Fruit fly (Drosophila melanogaster) whole organism, prepupa: ENCODE measurements around the gene VGlut.

Experiments used
- CG11902 ChIP-seq: fragments of 200-800 bp; sonication (Bioruptor generic); optimal IDR thresholded peaks from 3 replicates; lab custom pipeline; 2016; ENCODE audit warnings: missing biosample characterization, missing genetic modification characterization
- CG1621 ChIP-seq: fragments of 200-800 bp; sonication (Bioruptor generic); optimal IDR thresholded peaks from 3 replicates; lab custom pipeline; 2018; ENCODE audit warnings: missing biosample characterization, mild to moderate bottlenecking, missing genetic modification characterization
- CG16779 ChIP-seq: fragments of 200-800 bp; sonication (Bioruptor generic); optimal IDR thresholded peaks from 3 replicates; lab custom pipeline; 2017; ENCODE audit warnings: missing biosample characterization, mild to moderate bottlenecking, missing genetic modification characterization
- CG31627 ChIP-seq: fragments of 200-800 bp; sonication (Bioruptor generic); optimal IDR thresholded peaks from 3 replicates; lab custom pipeline; 2016; ENCODE audit warnings: missing biosample characterization, missing genetic modification characterization
- CG32006 ChIP-seq: fragments of 200-800 bp; sonication (Bioruptor generic); optimal IDR thresholded peaks from 3 replicates; lab custom pipeline; 2017; ENCODE audit warnings: missing biosample characterization, mild to moderate bottlenecking, missing genetic modification characterization
- CG34406 ChIP-seq: fragments of 200-800 bp; sonication (Bioruptor generic); optimal IDR thresholded peaks from 3 replicates; lab custom pipeline; 2016; ENCODE audit warnings: missing biosample characterization, missing genetic modification characterization
- CG3919 ChIP-seq: fragments of 200-800 bp; sonication (Bioruptor generic); optimal IDR thresholded peaks from 3 replicates; lab custom pipeline; 2016; ENCODE audit warnings: missing biosample characterization, missing genetic modification characterization
- CG4318 ChIP-seq: fragments of 200-800 bp; sonication (Bioruptor generic); optimal IDR thresholded peaks from 3 replicates; lab custom pipeline; 2017; ENCODE audit warnings: missing biosample characterization, mild to moderate bottlenecking, missing genetic modification characterization
- CG6163 ChIP-seq: fragments of 200-800 bp; sonication (Bioruptor generic); IDR thresholded peaks from 3 replicates; pipeline ENCODE4 v1.3.6; 2022; ENCODE audit warnings: missing biosample characterization, missing genetic modification characterization
- CG6276 ChIP-seq: fragments of 200-800 bp; sonication (Bioruptor generic); optimal IDR thresholded peaks from 2 replicates; lab custom pipeline; 2017; ENCODE audit warnings: missing biosample characterization, mild to moderate bottlenecking, missing genetic modification characterization
- CG6792 ChIP-seq: fragments of 200-800 bp; sonication (Bioruptor generic); optimal IDR thresholded peaks from 3 replicates; lab custom pipeline; 2016; ENCODE audit warnings: missing biosample characterization, missing genetic modification characterization
- CG6808 ChIP-seq: fragments of 200-800 bp; sonication (Bioruptor generic); optimal IDR thresholded peaks from 3 replicates; lab custom pipeline; 2017; ENCODE audit warnings: missing biosample characterization, missing genetic modification characterization, mild to moderate bottlenecking, moderate library complexity, missing genetic modification reagents
- CG6854 ChIP-seq: fragments of 200-800 bp; sonication (Bioruptor generic); optimal IDR thresholded peaks from 2 replicates; lab custom pipeline; 2017; ENCODE audit warnings: missing biosample characterization, mild to moderate bottlenecking, missing genetic modification characterization
- CG7368 ChIP-seq: fragments of 200-800 bp; sonication (Bioruptor generic); optimal IDR thresholded peaks from 3 replicates; lab custom pipeline; 2016; ENCODE audit warnings: missing biosample characterization, missing genetic modification characterization
- CG8119 ChIP-seq: fragments of 200-800 bp; sonication (Bioruptor generic); IDR thresholded peaks from 3 replicates; pipeline ENCODE4 v1.3.6; 2022; ENCODE audit warnings: missing biosample characterization, missing genetic modification characterization
- CG8632 ChIP-seq: fragments of 200-800 bp; sonication (Bioruptor generic); optimal IDR thresholded peaks from 3 replicates; lab custom pipeline; 2016; ENCODE audit warnings: missing biosample characterization, missing genetic modification characterization
- Eip78C ChIP-seq: fragments of 200-800 bp; sonication (Bioruptor generic); peaks from one replicate; lab custom pipeline; 2016; ENCODE audit warnings: missing biosample characterization, missing genetic modification characterization
- Eip93F ChIP-seq: fragments of 200-800 bp; sonication (Bioruptor generic); optimal IDR thresholded peaks from 2 replicates; lab custom pipeline; 2016; ENCODE audit warnings: missing biosample characterization, mild to moderate bottlenecking, missing genetic modification characterization
- Ets96B ChIP-seq: fragments of 200-800 bp; optimal IDR thresholded peaks from 2 replicates; lab custom pipeline; 2019; ENCODE audit warnings: missing biosample characterization, mild to moderate bottlenecking, missing genetic modification characterization, moderate library complexity
- Hr38 ChIP-seq: sonication (Bioruptor generic); optimal IDR thresholded peaks from 2 replicates; lab custom pipeline; 2016; ENCODE audit warnings: missing biosample characterization, missing genetic modification characterization
- Hr39 ChIP-seq: fragments of 200-800 bp; sonication (Bioruptor generic); optimal IDR thresholded peaks from 2 replicates; lab custom pipeline; 2016; ENCODE audit warnings: missing biosample characterization, missing genetic modification characterization
- Hr4 ChIP-seq: fragments of 200-800 bp; sonication (Bioruptor generic); optimal IDR thresholded peaks from 3 replicates; lab custom pipeline; 2016; ENCODE audit warnings: missing biosample characterization, missing genetic modification characterization
- Met ChIP-seq: fragments of 200-800 bp; sonication (Bioruptor generic); optimal IDR thresholded peaks from 3 replicates; lab custom pipeline; 2016; ENCODE audit warnings: missing biosample characterization, missing genetic modification characterization
- OdsH ChIP-seq: fragments of 200-800 bp; sonication (Bioruptor generic); optimal IDR thresholded peaks from 3 replicates; lab custom pipeline; 2016; ENCODE audit warnings: missing biosample characterization, missing genetic modification characterization
- Smox ChIP-seq: fragments of 200-800 bp; sonication (Bioruptor generic); optimal IDR thresholded peaks from 3 replicates; lab custom pipeline; 2016; ENCODE audit warnings: missing biosample characterization, missing genetic modification characterization
- Sox102F ChIP-seq: fragments of 200-800 bp; sonication (Bioruptor generic); optimal IDR thresholded peaks from 2 replicates; lab custom pipeline; 2016; ENCODE audit warnings: missing biosample characterization, mild to moderate bottlenecking, missing genetic modification characterization
- Sox15 ChIP-seq: fragments of 200-800 bp; sonication (Bioruptor generic); optimal IDR thresholded peaks from 3 replicates; lab custom pipeline; 2016; ENCODE audit warnings: missing biosample characterization, missing genetic modification characterization
- achi ChIP-seq: fragments of 200-800 bp; sonication (Bioruptor generic); optimal IDR thresholded peaks from 3 replicates; lab custom pipeline; 2016; ENCODE audit warnings: missing biosample characterization, missing genetic modification characterization
- acj6 ChIP-seq: fragments of 200-800 bp; sonication (Bioruptor generic); optimal IDR thresholded peaks from 3 replicates; lab custom pipeline; 2016; ENCODE audit warnings: missing biosample characterization, missing genetic modification characterization
- dac ChIP-seq: fragments of 200-800 bp; sonication (Bioruptor generic); optimal IDR thresholded peaks from 2 replicates; lab custom pipeline; 2017; ENCODE audit warnings: missing biosample characterization, mild to moderate bottlenecking, missing genetic modification characterization
- eg ChIP-seq: fragments of 200-800 bp; sonication (Bioruptor generic); IDR thresholded peaks from 3 replicates; pipeline ENCODE4 v1.3.6; 2022; ENCODE audit warnings: missing biosample characterization, missing genetic modification characterization
- fd85E ChIP-seq: fragments of 200-800 bp; sonication (Bioruptor generic); optimal IDR thresholded peaks from 3 replicates; lab custom pipeline; 2016; ENCODE audit warnings: missing biosample characterization, missing genetic modification characterization
- pdm3 ChIP-seq: fragments of 200-800 bp; sonication (Bioruptor generic); optimal IDR thresholded peaks from 3 replicates; lab custom pipeline; 2016; ENCODE audit warnings: missing biosample characterization, missing genetic modification characterization
- salr ChIP-seq, 2 experiments: fragments of 200-800 bp; sonication (Bioruptor generic); optimal IDR thresholded peaks; 3 replicates each; lab custom pipeline; 2016 to 2018; ENCODE audit warnings: missing biosample characterization in 2 of 2, missing genetic modification characterization in 2 of 2, mild to moderate bottlenecking in 1 of 2
- spab ChIP-seq: fragments of 200-800 bp; sonication (Bioruptor generic); optimal IDR thresholded peaks from 2 replicates; lab custom pipeline; 2017; ENCODE audit warnings: missing biosample characterization, mild to moderate bottlenecking, missing genetic modification characterization, missing genetic modification reagents
- ss ChIP-seq, 2 experiments: fragments of 200-800 bp; sonication (Bioruptor generic); optimal IDR thresholded peaks; 2 replicates in 1 of 2; 3 replicates in 1 of 2; lab custom pipeline; 2017 to 2018; ENCODE audit warnings: mild to moderate bottlenecking in 2 of 2, missing biosample characterization in 2 of 2, missing genetic modification characterization in 2 of 2, moderate library complexity in 1 of 2
- svp ChIP-seq: fragments of 200-800 bp; sonication (Bioruptor generic); peaks from one replicate; lab custom pipeline; 2016; ENCODE audit warnings: missing biosample characterization, missing genetic modification characterization
- topi ChIP-seq: fragments of 200-800 bp; sonication (Bioruptor generic); optimal IDR thresholded peaks from 3 replicates; lab custom pipeline; 2016; ENCODE audit warnings: missing biosample characterization, missing genetic modification characterization
- vri ChIP-seq: fragments of 200-800 bp; sonication (Bioruptor generic); optimal IDR thresholded peaks from 3 replicates; lab custom pipeline; 2016; ENCODE audit warnings: missing biosample characterization, mild to moderate bottlenecking, missing genetic modification characterization

The VGlut gene

DNA sequence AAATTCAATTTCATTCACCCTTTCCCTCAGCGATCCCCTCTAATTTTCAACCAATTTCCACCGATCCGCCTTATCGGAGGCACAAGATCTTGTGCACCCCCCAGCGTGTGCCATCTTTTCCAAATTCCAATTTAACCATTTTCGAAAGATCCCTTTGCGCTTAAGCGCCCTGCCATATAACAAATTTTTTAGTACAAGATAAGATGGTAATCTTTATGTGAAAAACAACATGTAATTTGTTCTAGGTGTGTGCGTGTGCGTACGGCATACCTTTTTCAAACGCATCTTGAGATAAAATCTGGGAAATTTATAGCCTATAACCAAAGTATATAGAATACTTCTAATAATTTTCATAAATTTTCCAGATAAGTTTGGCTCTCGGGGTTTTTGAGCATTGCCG lies 53.7 kb downstream of the VGlut start:
- TF ChIP-seq Met (GFP tag; lab: Kevin White, UChicago): no peak
- no peak for TF ChIP-seq dac (GFP tag; lab: Kevin White, UChicago)

- TF ChIP-seq CG31627 (GFP tag; lab: Kevin White, UChicago): no peak
- TF ChIP-seq CG1621 (tag; lab: Kevin White, UChicago): peak; percentile 15
- 0 out of 3 replicates have a peak, but pooled peaks have one; percentile 29 for TF ChIP-seq CG6163
- TF ChIP-seq CG6792 (GFP tag; lab: Kevin White, UChicago): no peak
- no peak for TF ChIP-seq pdm3
- TF ChIP-seq OdsH (GFP tag; lab: Kevin White, UChicago): no peak
- no peak for TF ChIP-seq dac (GFP tag; lab: Kevin White, UChicago)
- TF ChIP-seq eg: 0 out of 3 replicates have a peak, but pooled peaks have one; percentile 8
- no peak for TF ChIP-seq Sox15 (GFP tag; lab: Kevin White, UChicago)
- no peak for TF ChIP-seq Ets96B (tag; lab: Kevin White, UChicago)
- TF ChIP-seq acj6 (GFP tag; lab: Kevin White, UChicago): no peak
- no peak for TF ChIP-seq Hr4 (GFP tag; lab: Kevin White, UChicago)
- TF ChIP-seq CG7368 (GFP tag; lab: Kevin White, UChicago): no peak
- TF ChIP-seq CG8119 (GFP tag; lab: Robert Waterston, UW): 0 out of 3 replicates have a peak, but pooled peaks have one; percentile 22
- TF ChIP-seq Sox102F (GFP tag; lab: Kevin White, UChicago): no peak
- no peak for TF ChIP-seq topi (GFP tag; lab: Kevin White, UChicago)
- TF ChIP-seq CG6276 (GFP tag; lab: Kevin White, UChicago): no peak
- TF ChIP-seq CG4318 (GFP tag; lab: Kevin White, UChicago): no peak
- TF ChIP-seq Hr39 (GFP tag; lab: Kevin White, UChicago): no peak
- TF ChIP-seq Smox (GFP tag; lab: Kevin White, UChicago): no peak
- TF ChIP-seq CG6808 (GFP tag; lab: Kevin White, UChicago): no peak
- TF ChIP-seq fd85E (GFP tag; lab: Kevin White, UChicago): no peak
- no peak for TF ChIP-seq achi (GFP tag; lab: Kevin White, UChicago)
- no peak for TF ChIP-seq Met (GFP tag; lab: Kevin White, UChicago)
- TF ChIP-seq CG16779 (tag; lab: Kevin White, UChicago): no peak
- peak; percentile 1 for TF ChIP-seq svp (GFP tag; lab: Kevin White, UChicago)
- TF ChIP-seq CG11902: no peak
- TF ChIP-seq ss (GFP tag; optimal IDR thresholded peaks at IDR 0.05; lab: Kevin White, UChicago): peak in 1 of 2 experiments; percentile 24
- TF ChIP-seq Eip78C: peak; percentile 59
- TF ChIP-seq vri (GFP tag; lab: Kevin White, UChicago): no peak
Measured at dm6 chr2L:2454644-2455043, 54.5 kb downstream of the VGlut start.

dm6 chr2L:2456516-2457392 lies 56.7 kb downstream of the VGlut start:
- TF ChIP-seq salr (GFP tag; optimal IDR thresholded peaks at IDR 0.05; lab: Kevin White, UChicago) (no peak), pdm3 (no peak), CG8632 (GFP tag; lab: Kevin White, UChicago) (no peak), spab (no peak), svp (GFP tag; lab: Kevin White, UChicago) (no peak), Hr39 (GFP tag; lab: Kevin White, UChicago) (no peak), dac (GFP tag; lab: Kevin White, UChicago) (no peak), Hr38 (GFP tag; lab: Kevin White, UChicago) (no peak), CG8119 (GFP tag; lab: Robert Waterston, UW) (no peak), CG6808 (GFP tag; lab: Kevin White, UChicago) (no peak), Eip93F (GFP tag; lab: Kevin White, UChicago) (no peak), CG34406 (GFP tag; lab: Kevin White, UChicago) (no peak), CG32006 (no peak), CG31627 (GFP tag; lab: Kevin White, UChicago) (no peak), CG3919 (GFP tag; lab: Kevin White, UChicago) (no peak), CG6854 (GFP tag; lab: Kevin White, UChicago) (no peak)
